Worm (Caenorhabditis elegans) whole organism, L2 larva: ENCODE measurements around the gene unc-26.

Experiments used
- C34F6.9 ChIP-seq: fragments of 150-350 bp; optimal IDR thresholded peaks from 2 replicates; lab custom pipeline; 2014; ENCODE audit warnings: missing biosample characterization, missing genetic modification characterization
- F13H6.1 ChIP-seq: sonication (generic microtip); optimal IDR thresholded peaks from 2 replicates; lab custom pipeline; 2016; ENCODE audit warnings: missing genetic modification characterization, missing compliant biosample characterization
- R02D3.7 ChIP-seq: fragments of 150-350 bp; optimal IDR thresholded peaks from 2 replicates; lab custom pipeline; 2014; ENCODE audit warnings: missing biosample characterization, missing genetic modification characterization
- Y55F3AM.14 ChIP-seq: fragments of 200-800 bp; sonication (Bioruptor generic); optimal IDR thresholded peaks from 2 replicates; lab custom pipeline; 2018; ENCODE audit warnings: mild to moderate bottlenecking, missing genetic modification characterization, missing compliant biosample characterization
- ZK546.5 ChIP-seq: sonication (generic microtip); optimal IDR thresholded peaks from 2 replicates; lab custom pipeline; 2017; ENCODE audit warnings: missing biosample characterization, missing genetic modification characterization
- alr-1 ChIP-seq: fragments of 150-350 bp; optimal IDR thresholded peaks from 2 replicates; lab custom pipeline; 2014; ENCODE audit warnings: missing biosample characterization, missing genetic modification characterization
- aly-2 ChIP-seq: fragments of 150-350 bp; optimal IDR thresholded peaks from 2 replicates; lab custom pipeline; 2014; ENCODE audit warnings: missing biosample characterization, missing genetic modification characterization
- ama-1 ChIP-seq: fragments of 150-350 bp; optimal IDR thresholded peaks from 2 replicates; lab custom pipeline; 2018; ENCODE audit warnings: inconsistent platforms
- blmp-1 ChIP-seq: sonication (generic microtip); optimal IDR thresholded peaks from 2 replicates; lab custom pipeline; 2017; ENCODE audit warnings: missing genetic modification characterization, mild to moderate bottlenecking, missing compliant biosample characterization, antibody characterized with exemption, moderate library complexity; ENCODE audit not compliant: insufficient read depth
- ceh-16 ChIP-seq: fragments of 150-350 bp; optimal IDR thresholded peaks from 2 replicates; lab custom pipeline; 2014; ENCODE audit warnings: missing biosample characterization, missing genetic modification characterization
- ceh-82 ChIP-seq: fragments of 150-350 bp; optimal IDR thresholded peaks from 2 replicates; lab custom pipeline; 2014; ENCODE audit warnings: missing biosample characterization, missing genetic modification characterization
- crh-2 ChIP-seq: sonication (generic microtip); optimal IDR thresholded peaks from 2 replicates; lab custom pipeline; 2017; ENCODE audit warnings: missing biosample characterization, missing genetic modification characterization
- dmd-4 ChIP-seq: sonication (generic microtip); optimal IDR thresholded peaks from 2 replicates; lab custom pipeline; 2017; ENCODE audit warnings: missing biosample characterization, missing genetic modification characterization
- egl-27 ChIP-seq: sonication (generic microtip); optimal IDR thresholded peaks from 3 replicates; lab custom pipeline; 2017; ENCODE audit warnings: missing biosample characterization, missing genetic modification reagents, missing genetic modification characterization
- elt-1 ChIP-seq: fragments of 150-350 bp; optimal IDR thresholded peaks from 2 replicates; lab custom pipeline; 2014; ENCODE audit warnings: missing biosample characterization, missing genetic modification characterization
- elt-3 ChIP-seq: sonication (generic microtip); optimal IDR thresholded peaks from 2 replicates; lab custom pipeline; 2017; ENCODE audit warnings: missing biosample characterization, missing genetic modification characterization
- fos-1 ChIP-seq: fragments of 150-350 bp; optimal IDR thresholded peaks from 2 replicates; lab custom pipeline; 2014; ENCODE audit warnings: missing biosample characterization, missing genetic modification characterization
- gmeb-1 ChIP-seq: fragments of 150-350 bp; optimal IDR thresholded peaks from 2 replicates; lab custom pipeline; 2014; ENCODE audit warnings: missing biosample characterization, missing genetic modification characterization
- lin-11 ChIP-seq: fragments of 150-350 bp; sonication (generic microtip); optimal IDR thresholded peaks from 2 replicates; lab custom pipeline; 2014; ENCODE audit warnings: missing biosample characterization, missing genetic modification characterization, inconsistent platforms, mixed read lengths
- lin-13 ChIP-seq: fragments of 150-350 bp; optimal IDR thresholded peaks from 2 replicates; lab custom pipeline; 2014; ENCODE audit warnings: missing biosample characterization, missing genetic modification reagents, missing genetic modification characterization
- lin-39 ChIP-seq: fragments of 150-350 bp; optimal IDR thresholded peaks from 2 replicates; lab custom pipeline; 2014; ENCODE audit warnings: missing biosample characterization, missing genetic modification reagents, missing genetic modification characterization
- lsy-2 ChIP-seq, 2 experiments: fragments of 150-350 bp in 1 of 2; sonication (generic microtip) in 1 of 2; optimal IDR thresholded peaks; 2 replicates each; lab custom pipeline; 2014 to 2017; ENCODE audit warnings: missing biosample characterization in 2 of 2, missing genetic modification characterization in 2 of 2
- mab-5 ChIP-seq: fragments of 150-350 bp; optimal IDR thresholded peaks from 2 replicates; lab custom pipeline; 2014; ENCODE audit warnings: missing biosample characterization, missing genetic modification characterization
- mbf-1 ChIP-seq: sonication (generic microtip); optimal IDR thresholded peaks from 2 replicates; lab custom pipeline; 2017; ENCODE audit warnings: missing biosample characterization, missing genetic modification characterization
- mdl-1 ChIP-seq, 2 experiments: fragments of 150-350 bp in 1 of 2; sonication (generic microtip) in 1 of 2; optimal IDR thresholded peaks; 2 replicates each; lab custom pipeline; 2017; ENCODE audit warnings: missing biosample characterization in 2 of 2, missing genetic modification characterization in 2 of 2
- nhr-10 ChIP-seq: sonication (generic microtip); optimal IDR thresholded peaks from 2 replicates; lab custom pipeline; 2017; ENCODE audit warnings: missing biosample characterization, missing genetic modification characterization
- nhr-11 ChIP-seq: fragments of 150-350 bp; optimal IDR thresholded peaks from 2 replicates; lab custom pipeline; 2014; ENCODE audit warnings: missing biosample characterization, missing genetic modification characterization
- nhr-12 ChIP-seq: fragments of 150-350 bp; optimal IDR thresholded peaks from 2 replicates; lab custom pipeline; 2014; ENCODE audit warnings: missing biosample characterization, missing genetic modification characterization
- nhr-129 ChIP-seq: fragments of 150-350 bp; optimal IDR thresholded peaks from 2 replicates; lab custom pipeline; 2014; ENCODE audit warnings: missing biosample characterization, missing genetic modification characterization
- nhr-21 ChIP-seq: fragments of 150-350 bp; optimal IDR thresholded peaks from 2 replicates; lab custom pipeline; 2014; ENCODE audit warnings: missing biosample characterization, missing genetic modification characterization
- nhr-23 ChIP-seq: fragments of 150-350 bp; optimal IDR thresholded peaks from 2 replicates; lab custom pipeline; 2014; ENCODE audit warnings: missing biosample characterization, missing genetic modification reagents, missing genetic modification characterization
- nhr-237 ChIP-seq: fragments of 150-350 bp; optimal IDR thresholded peaks from 2 replicates; lab custom pipeline; 2014; ENCODE audit warnings: missing biosample characterization, missing genetic modification characterization
- nhr-25 ChIP-seq: fragments of 150-350 bp; sonication (generic microtip); optimal IDR thresholded peaks from 3 replicates; lab custom pipeline; 2014; ENCODE audit warnings: missing biosample characterization, missing genetic modification characterization
- nhr-6 ChIP-seq: fragments of 150-350 bp; optimal IDR thresholded peaks from 2 replicates; lab custom pipeline; 2014; ENCODE audit warnings: missing biosample characterization, missing genetic modification characterization
- nhr-77 ChIP-seq: fragments of 150-350 bp; optimal IDR thresholded peaks from 2 replicates; lab custom pipeline; 2014; ENCODE audit warnings: missing biosample characterization, missing genetic modification characterization
- peb-1 ChIP-seq: fragments of 150-350 bp; optimal IDR thresholded peaks from 2 replicates; lab custom pipeline; 2014; ENCODE audit warnings: missing biosample characterization, missing genetic modification characterization
- sem-4 ChIP-seq: fragments of 150-350 bp; optimal IDR thresholded peaks from 2 replicates; lab custom pipeline; 2014; ENCODE audit warnings: missing biosample characterization, missing genetic modification reagents, missing genetic modification characterization
- skn-1 ChIP-seq: sonication (generic microtip); optimal IDR thresholded peaks from 2 replicates; lab custom pipeline; 2017; ENCODE audit warnings: missing biosample characterization, missing genetic modification characterization
- sma-3 ChIP-seq: sonication (generic microtip); optimal IDR thresholded peaks from 2 replicates; lab custom pipeline; 2016; ENCODE audit warnings: missing genetic modification reagents, missing genetic modification characterization, missing compliant biosample characterization
- sma-9 ChIP-seq, 2 experiments: fragments of 150-350 bp in 1 of 2; sonication (generic microtip) in 1 of 2; optimal IDR thresholded peaks; 2 replicates each; lab custom pipeline; 2014 to 2016; ENCODE audit warnings: missing genetic modification characterization in 2 of 2, mild to moderate bottlenecking in 1 of 2, missing biosample characterization in 1 of 2, missing compliant biosample characterization in 1 of 2, missing genetic modification reagents in 1 of 2, moderate library complexity in 1 of 2
- snpc-4 ChIP-seq: fragments of 150-350 bp; optimal IDR thresholded peaks from 2 replicates; lab custom pipeline; 2014; ENCODE audit warnings: missing biosample characterization, missing genetic modification characterization
- unc-39 ChIP-seq: fragments of 150-350 bp; optimal IDR thresholded peaks from 2 replicates; lab custom pipeline; 2014; ENCODE audit warnings: missing biosample characterization, missing genetic modification characterization
- unc-55 ChIP-seq: fragments of 150-350 bp; sonication (generic microtip); optimal IDR thresholded peaks from 3 replicates; lab custom pipeline; 2014; ENCODE audit warnings: missing biosample characterization, missing genetic modification reagents, missing genetic modification characterization
- unc-62 ChIP-seq: fragments of 150-350 bp; optimal IDR thresholded peaks from 2 replicates; lab custom pipeline; 2014; ENCODE audit warnings: missing biosample characterization, missing genetic modification reagents, missing genetic modification characterization
- zag-1 ChIP-seq: fragments of 150-350 bp; optimal IDR thresholded peaks from 2 replicates; lab custom pipeline; 2014; ENCODE audit warnings: missing biosample characterization, missing genetic modification characterization
- ztf-1 ChIP-seq: fragments of 200-800 bp; sonication (Bioruptor generic); conservative IDR thresholded peaks from 2 replicates; pipeline ENCODE4 v1.3.6; 2022; ENCODE audit warnings: missing genetic modification characterization, missing compliant biosample characterization
- ztf-11 ChIP-seq: sonication (generic microtip); optimal IDR thresholded peaks from 2 replicates; lab custom pipeline; 2017; ENCODE audit warnings: missing biosample characterization, missing genetic modification characterization
- ztf-4 ChIP-seq: fragments of 150-350 bp; optimal IDR thresholded peaks from 2 replicates; lab custom pipeline; 2014; ENCODE audit warnings: missing biosample characterization, missing genetic modification characterization

The unc-26 gene

DNA sequence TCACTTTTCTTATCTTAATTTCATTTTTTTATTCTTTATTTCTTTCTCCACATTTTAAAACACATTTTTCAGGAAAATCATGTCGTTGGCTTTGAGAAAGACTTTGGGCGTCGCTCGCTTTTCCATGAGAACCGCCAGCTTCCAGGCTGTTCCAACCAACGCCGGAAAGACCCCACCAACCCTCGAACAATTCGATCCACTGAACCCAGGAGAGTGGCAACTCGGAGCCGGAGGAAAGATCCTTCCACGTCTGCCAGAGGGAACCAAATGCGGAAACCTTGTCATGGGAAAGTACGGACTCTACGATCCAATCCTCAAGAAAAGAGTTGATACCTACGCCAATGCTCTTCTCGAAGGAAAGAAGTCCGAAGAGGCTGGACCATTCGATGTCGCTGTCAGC lies 27.8 kb upstream of the unc-26 start, which contains the start of gene kdp-1:
Gene kdp-1, plus strand, starts transcription at position 80 of the 400 bp plus-strand sequence.
- TF ChIP-seq lin-13 (GFP tag; lab: Kevin White, UChicago) (peak; percentile 9), egl-27 (tag; lab: Kevin White, UChicago) (no peak)
- TF ChIP-seq, all 48 proteins: peak for 1

DNA sequence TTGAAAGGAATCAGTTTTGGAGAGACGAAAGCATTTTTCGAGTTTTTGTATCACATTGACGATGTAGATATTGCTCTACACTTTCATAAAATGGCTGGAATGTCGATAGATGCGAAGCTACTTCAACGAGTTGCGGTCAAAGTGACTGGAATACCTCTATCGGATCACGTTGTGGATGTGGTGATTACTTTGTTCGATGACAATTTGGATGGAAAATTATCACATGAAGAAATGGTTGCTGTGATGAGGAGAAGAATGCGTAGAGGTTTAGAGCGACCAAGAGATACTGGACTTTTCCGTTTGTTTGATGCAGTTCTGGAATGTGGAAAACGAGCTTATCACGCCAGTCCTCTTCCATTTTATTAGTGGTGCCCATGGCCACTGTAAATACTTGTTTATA lies 27.3 kb upstream of the unc-26 start:
- no peak for TF ChIP-seq crh-2 (tag; lab: Kevin White, UChicago)
- TF ChIP-seq ama-1 (lab: Kevin White, UChicago): no peak
- TF ChIP-seq ztf-11 (tag; lab: Kevin White, UChicago): no peak
- TF ChIP-seq blmp-1 (tag; lab: Kevin White, UChicago): no peak
- TF ChIP-seq lin-13 (GFP tag; lab: Kevin White, UChicago): no peak
- TF ChIP-seq nhr-6 (tag; lab: Kevin White, UChicago): no peak
- no peak for TF ChIP-seq gmeb-1 (tag; lab: Kevin White, UChicago)
- no peak for TF ChIP-seq mab-5 (tag; lab: Kevin White, UChicago)
- no peak for TF ChIP-seq lin-39 (tag; lab: Kevin White, UChicago)
- TF ChIP-seq sma-3: no peak
- no peak for TF ChIP-seq peb-1 (tag; lab: Kevin White, UChicago)
- no peak for TF ChIP-seq elt-1 (tag; lab: Kevin White, UChicago)
- TF ChIP-seq ceh-82 (tag; lab: Kevin White, UChicago): no peak
- TF ChIP-seq fos-1: no peak
- TF ChIP-seq nhr-12 (tag; lab: Kevin White, UChicago): no peak
- TF ChIP-seq F13H6.1 (tag; lab: Kevin White, UChicago): no peak
- TF ChIP-seq nhr-23: no peak
- TF ChIP-seq ztf-1: no peak

DNA sequence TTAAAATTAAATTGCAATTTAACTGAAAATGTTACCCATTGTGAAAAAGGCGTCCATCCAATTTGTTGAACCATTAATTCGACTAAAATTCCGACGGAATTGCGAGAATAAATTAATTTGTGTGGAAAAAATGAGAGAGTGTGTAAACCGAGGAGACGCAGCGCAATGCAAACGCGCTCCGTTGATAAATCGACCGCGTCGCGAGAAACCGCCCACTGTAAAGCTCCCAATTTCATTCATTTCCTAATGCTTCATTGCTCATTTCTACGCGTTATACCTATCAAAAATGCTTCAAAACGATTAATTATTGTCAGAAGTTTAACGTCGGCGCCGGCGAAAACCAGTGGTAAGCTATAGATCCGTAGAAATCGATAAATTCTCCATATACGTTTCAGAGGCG lies 25.4 kb upstream of the unc-26 start, which contains the start of the genes Y67H2A.2 and micu-1:
Gene Y67H2A.2, minus strand, starts transcription at position 74 of the 400 bp plus-strand sequence.
Gene micu-1, plus strand, starts transcription at position 181 of the 400 bp plus-strand sequence.
- TF ChIP-seq R02D3.7 (tag; lab: Kevin White, UChicago) (no peak), lin-13 (GFP tag; lab: Kevin White, UChicago) (peak; percentile 57), aly-2 (tag; lab: Kevin White, UChicago) (no peak), elt-3 (tag; lab: Kevin White, UChicago) (no peak), nhr-6 (tag; lab: Kevin White, UChicago) (no peak), crh-2 (tag; lab: Kevin White, UChicago) (peak; percentile 81), gmeb-1 (tag; lab: Kevin White, UChicago) (peak; percentile 67), nhr-11 (tag; lab: Kevin White, UChicago) (no peak), Y55F3AM.14 (GFP tag; lab: Kevin White, UChicago) (no peak), zag-1 (tag; lab: Kevin White, UChicago) (no peak), lin-11 (tag; lab: Kevin White, UChicago) (peak; percentile 82), sma-3 (peak; percentile 53), unc-62 (no peak), sma-9 (GFP tag; optimal IDR thresholded peaks at IDR 0.05; lab: Kevin White, UChicago) (peak; percentile 39), sma-9 (tag; optimal IDR thresholded peaks at IDR 0.05; lab: Kevin White, UChicago) (no peak), lsy-2 (tag; optimal IDR thresholded peaks at IDR 0.05; lab: Kevin White, UChicago) (peak; percentile 82 to 87), egl-27 (tag; lab: Kevin White, UChicago) (peak; percentile 17), sem-4 (tag; lab: Kevin White, UChicago) (no peak), alr-1 (tag; lab: Kevin White, UChicago) (no peak), snpc-4 (tag; lab: Kevin White, UChicago) (peak; percentile 33), nhr-12 (tag; lab: Kevin White, UChicago) (no peak), ama-1 (lab: Kevin White, UChicago) (peak; percentile 56), ztf-4 (tag; lab: Kevin White, UChicago) (peak; percentile 42), lin-39 (tag; lab: Kevin White, UChicago) (no peak), unc-39 (tag; lab: Kevin White, UChicago) (no peak), ztf-1 (no peak), F13H6.1 (tag; lab: Kevin White, UChicago) (peak; percentile 39), nhr-77 (tag; lab: Kevin White, UChicago) (no peak), ceh-82 (tag; lab: Kevin White, UChicago) (no peak), nhr-25 (peak; percentile 60), C34F6.9 (tag; lab: Kevin White, UChicago) (peak; percentile 81), ztf-11 (tag; lab: Kevin White, UChicago) (no peak), fos-1 (peak; percentile 4), ZK546.5 (no peak), nhr-21 (tag; lab: Kevin White, UChicago) (peak; percentile 42), mdl-1 (tag; optimal IDR thresholded peaks at IDR 0.05; lab: Kevin White, UChicago) (no peak), mab-5 (tag; lab: Kevin White, UChicago) (peak; percentile 27), ceh-16 (no peak), nhr-23 (no peak), unc-55 (GFP tag; lab: Kevin White, UChicago) (peak; percentile 90), elt-1 (tag; lab: Kevin White, UChicago) (no peak), nhr-129 (tag; lab: Kevin White, UChicago) (peak; percentile 86), mbf-1 (tag; lab: Kevin White, UChicago) (no peak), nhr-10 (tag; lab: Kevin White, UChicago) (no peak), dmd-4 (tag; lab: Kevin White, UChicago) (no peak), nhr-237 (tag; lab: Kevin White, UChicago) (no peak), skn-1 (tag; lab: Kevin White, UChicago) (no peak)
